Fruit fly (Drosophila melanogaster) whole organism: ENCODE data around the gene Oseg4.

Experiments used
- CG8478 ChIP-seq: fragments of >200 bp; optimal IDR thresholded peaks from 2 replicates; lab custom pipeline; 2018; ENCODE audit warnings: inconsistent platforms
- Dll ChIP-seq: fragments of >200 bp; optimal IDR thresholded peaks from 2 replicates; lab custom pipeline; 2017
- EcR ChIP-seq, 2 experiments: fragments of >200 bp; optimal IDR thresholded peaks; 2 replicates each; lab custom pipeline; 2017; ENCODE audit warnings: missing biosample characterization in 2 of 2, missing genetic modification characterization in 2 of 2, missing genetic modification reagents in 2 of 2
- pan ChIP-seq: fragments of >200 bp; optimal IDR thresholded peaks from 2 replicates; lab custom pipeline; 2017
- psq ChIP-seq: fragments of >200 bp; optimal IDR thresholded peaks from 2 replicates; lab custom pipeline; 2017
- usp ChIP-seq: fragments of >200 bp; optimal IDR thresholded peaks from 2 replicates; lab custom pipeline; 2017; ENCODE audit warnings: missing biosample characterization, missing genetic modification characterization, mixed read lengths

Gene Oseg4

DNA sequence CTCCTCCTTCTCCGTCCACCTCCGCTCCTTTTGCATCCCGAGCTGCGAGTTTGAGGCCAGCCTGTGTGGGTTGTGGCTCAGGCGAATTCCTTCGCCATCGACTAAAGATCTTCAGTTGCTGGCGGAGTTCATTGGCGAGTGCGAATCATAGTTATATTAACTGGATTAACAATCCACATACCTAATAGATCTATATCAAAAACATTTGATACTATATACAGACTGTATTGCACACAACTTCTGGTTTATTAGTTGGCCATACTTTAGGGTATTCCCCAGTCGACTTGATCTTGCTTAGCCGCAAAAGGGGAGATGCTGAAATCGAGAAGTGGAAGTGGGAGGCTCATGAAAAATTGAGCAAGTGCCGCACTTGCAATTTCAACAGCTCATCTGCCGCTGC lies 42.7 kb downstream of the Oseg4 start:
- no peak for TF ChIP-seq psq (lab: Kevin White, UChicago)
- TF ChIP-seq Dll (lab: Kevin White, UChicago): no peak
- TF ChIP-seq EcR (GFP tag; optimal IDR thresholded peaks at IDR 0.05; lab: Kevin White, UChicago): no peak
- no peak for TF ChIP-seq usp (GFP tag; lab: Kevin White, UChicago)
- no peak for TF ChIP-seq pan (lab: Kevin White, UChicago)
- no peak for TF ChIP-seq CG8478

DNA sequence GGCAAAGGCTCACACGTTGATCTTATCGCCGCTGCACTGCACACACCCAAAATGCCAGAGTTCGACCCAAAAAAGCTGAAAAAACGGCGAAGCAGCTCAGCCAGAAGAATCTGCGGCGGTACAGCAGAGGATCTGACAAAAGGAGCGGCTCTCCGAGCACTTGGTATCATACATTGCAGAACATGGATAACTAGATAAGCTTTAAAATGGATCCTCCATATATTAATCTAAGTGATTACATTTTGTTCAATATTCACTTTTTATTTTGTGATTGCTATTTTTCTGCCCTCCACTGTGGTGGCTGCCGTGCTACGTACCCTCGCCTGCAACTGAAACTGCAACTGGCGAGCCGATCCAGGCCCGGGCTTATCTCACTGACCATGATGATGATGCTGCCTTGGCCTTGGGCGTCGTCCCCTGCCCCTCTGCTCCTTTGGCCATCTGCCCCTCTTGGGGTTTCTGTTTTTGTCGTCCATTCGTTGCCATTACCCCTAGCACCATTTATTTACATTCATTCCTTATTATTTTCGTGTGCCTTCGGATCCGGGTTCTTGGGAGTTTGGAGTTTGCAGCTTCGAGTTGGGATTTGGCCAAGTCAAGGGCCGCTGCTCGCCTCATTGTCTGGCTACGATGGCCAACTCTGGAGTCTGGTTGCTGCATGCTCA lies 43.3 kb downstream of the Oseg4 start:
- TF ChIP-seq Dll (lab: Kevin White, UChicago) (no peak), EcR (GFP tag; optimal IDR thresholded peaks at IDR 0.05; lab: Kevin White, UChicago) (peak in 1 of 2 experiments; percentile 18)

DNA sequence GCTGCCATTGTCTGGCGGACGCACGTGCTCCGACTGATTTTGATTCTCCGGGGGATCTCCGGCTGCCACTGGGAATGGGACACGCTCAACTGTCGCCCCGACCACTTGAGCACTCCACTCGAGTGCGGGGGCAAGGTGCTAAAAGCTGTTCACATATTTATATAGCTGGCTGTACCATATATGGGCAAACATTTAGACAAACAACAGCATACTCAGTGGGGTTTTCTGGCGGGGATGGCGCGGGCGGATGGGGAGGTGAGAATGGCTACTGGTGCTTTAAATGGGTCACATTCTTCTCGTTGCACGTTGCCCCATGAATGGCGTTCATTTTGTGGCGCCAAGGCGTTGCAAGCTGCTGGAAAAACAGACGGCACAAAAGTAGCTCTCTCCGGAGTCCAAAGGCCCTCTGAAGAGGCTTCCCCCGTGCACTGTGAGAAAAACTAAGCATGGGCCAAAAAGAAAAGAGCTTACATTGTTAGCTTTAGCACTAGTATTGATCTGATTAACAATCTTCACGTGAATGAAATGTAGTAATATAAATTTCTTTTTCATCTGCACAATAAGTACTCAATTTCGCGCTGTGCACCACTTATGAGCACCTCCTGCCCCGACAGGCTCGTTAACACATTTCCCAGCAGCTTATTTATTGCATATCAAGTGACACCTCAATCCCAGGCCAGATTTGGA lies 44.7 kb downstream of the Oseg4 start:
- no peak for TF ChIP-seq psq (lab: Kevin White, UChicago)
- no peak for TF ChIP-seq EcR (GFP tag; optimal IDR thresholded peaks at IDR 0.05; lab: Kevin White, UChicago)
- no peak for TF ChIP-seq CG8478
- no peak for TF ChIP-seq usp (GFP tag; lab: Kevin White, UChicago)
- TF ChIP-seq Dll (lab: Kevin White, UChicago): no peak
- TF ChIP-seq pan (lab: Kevin White, UChicago): no peak

DNA sequence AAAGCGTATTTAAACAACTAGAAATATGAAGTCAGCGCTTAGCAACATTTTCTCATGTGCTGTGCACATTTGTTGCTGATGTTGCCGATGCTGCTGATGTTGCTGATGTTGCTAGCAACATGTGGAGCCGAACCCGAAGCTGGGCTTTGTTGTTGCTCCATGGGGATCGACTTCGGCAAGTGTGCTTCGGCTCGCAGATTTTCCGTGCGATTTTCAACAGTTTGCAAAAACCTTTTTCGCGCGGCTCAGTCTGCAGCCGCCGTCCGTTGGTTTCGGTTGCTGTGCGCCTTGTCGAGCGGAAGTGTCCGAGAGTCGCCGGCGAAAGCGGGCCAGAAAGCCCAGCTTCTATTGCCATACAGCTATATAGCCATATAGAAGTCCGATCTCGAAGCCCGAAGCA lies 47.0 kb downstream of the Oseg4 start:
- TF ChIP-seq EcR (GFP tag; optimal IDR thresholded peaks at IDR 0.05; lab: Kevin White, UChicago): no peak
- TF ChIP-seq usp (GFP tag; lab: Kevin White, UChicago): no peak
- TF ChIP-seq pan (lab: Kevin White, UChicago): no peak

DNA sequence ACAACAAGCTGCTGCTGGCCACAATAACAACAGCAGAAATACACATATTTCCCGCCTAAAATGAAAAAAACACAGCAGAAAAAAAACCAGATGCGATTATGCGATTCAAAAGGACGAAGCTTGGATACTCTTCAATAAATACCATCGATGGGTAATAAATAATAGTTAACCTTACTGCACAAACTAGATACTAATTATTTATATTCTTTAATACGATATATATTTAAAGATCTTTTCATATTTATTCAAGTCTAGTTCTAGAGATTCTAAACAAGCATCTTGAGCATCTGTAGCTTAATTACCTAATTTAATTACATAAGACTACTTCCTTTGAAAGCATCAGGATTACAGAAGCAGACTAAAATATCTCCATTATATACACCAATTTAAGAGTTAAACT lies 47.4 kb downstream of the Oseg4 start:
- TF ChIP-seq Dll (lab: Kevin White, UChicago) (no peak), usp (GFP tag; lab: Kevin White, UChicago) (no peak)

dm6 chr3L:1683091-1683490 lies 52.5 kb downstream of the Oseg4 start:
- no peak for TF ChIP-seq CG8478
- TF ChIP-seq psq (lab: Kevin White, UChicago): no peak
- no peak for TF ChIP-seq Dll (lab: Kevin White, UChicago)
- TF ChIP-seq usp (GFP tag; lab: Kevin White, UChicago): no peak
- TF ChIP-seq EcR (GFP tag; optimal IDR thresholded peaks at IDR 0.05; lab: Kevin White, UChicago): no peak
- no peak for TF ChIP-seq pan (lab: Kevin White, UChicago)
